Fruit fly (Drosophila melanogaster): ENCODE measurements around the gene Dbct.

The Dbct gene

DNA sequence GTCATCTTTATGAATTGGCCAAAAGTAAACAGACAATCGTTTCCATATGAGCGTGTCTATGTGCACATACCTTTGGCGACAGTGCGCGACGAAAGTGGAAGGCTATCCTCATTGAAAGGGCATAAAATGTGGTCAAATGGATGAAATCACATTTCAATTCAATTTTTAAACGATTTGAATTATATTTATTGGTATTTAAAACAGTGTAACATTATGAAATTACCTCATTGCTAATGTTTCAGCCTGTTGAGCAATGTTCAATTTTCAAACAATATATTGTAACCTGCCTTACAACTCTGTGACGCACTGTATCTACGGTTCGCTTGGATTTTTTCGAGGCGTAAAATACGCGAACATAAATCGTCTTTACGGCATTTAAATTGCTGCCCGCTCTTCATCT is 34.2 kb downstream of the Dbct start (continued):
- TF ChIP-seq nmo (GFP tag; optimal IDR thresholded peaks at IDR 0.05) (peak; percentile 33), CG7372 (GFP tag; IDR thresholded peaks at IDR 0.05) (peak; percentile 46; the same call in 1 of the 2 replicates), pan (optimal IDR thresholded peaks at IDR 0.05) (no peak), pan (GFP tag; optimal IDR thresholded peaks at IDR 0.05 in 1 of 2, IDR thresholded peaks at IDR 0.05 in 1 of 2) (no peak), trem (tag; optimal IDR thresholded peaks at IDR 0.05) (no peak), az2 (GFP tag; optimal IDR thresholded peaks at IDR 0.05) (no peak), HLHmδ (GFP tag; optimal IDR thresholded peaks at IDR 0.05) (no peak), rib (GFP tag; IDR thresholded peaks at IDR 0.05) (no peak), HLH4C (GFP tag; IDR thresholded peaks at IDR 0.05; ENCODE audit: partially characterized antibody) (no peak), sd (tag; optimal IDR thresholded peaks at IDR 0.05) (peak; percentile 39), bowl (GFP tag; IDR thresholded peaks at IDR 0.05) (no peak), crp (GFP tag; optimal IDR thresholded peaks at IDR 0.05) (no peak), h (optimal IDR thresholded peaks at IDR 0.05) (no peak), CG4707 (GFP tag; optimal IDR thresholded peaks at IDR 0.05) (no peak), pita (GFP tag; optimal IDR thresholded peaks at IDR 0.05) (no peak), CG11504 (tag; optimal IDR thresholded peaks at IDR 0.05) (peak; percentile 62), pros (GFP tag; optimal IDR thresholded peaks at IDR 0.05) (no peak), corto (GFP tag; optimal IDR thresholded peaks at IDR 0.05) (no peak), CG14710 (tag; optimal IDR thresholded peaks at IDR 0.05) (no peak), al (GFP tag; IDR thresholded peaks at IDR 0.05) (peak; percentile 70), pum (GFP tag; optimal IDR thresholded peaks at IDR 0.05) (no peak), CG16779 (GFP tag; IDR thresholded peaks at IDR 0.05) (no peak), CG3838 (GFP tag; optimal IDR thresholded peaks at IDR 0.05) (no peak), knrl (GFP tag; IDR thresholded peaks at IDR 0.05; ENCODE audit: partially characterized antibody) (no peak), trh (GFP tag; optimal IDR thresholded peaks at IDR 0.05) (no peak), E2f2 (GFP tag; IDR thresholded peaks at IDR 0.05) (peak; percentile 17; the same call in 1 of the 2 replicates), CG6765 (GFP tag; optimal IDR thresholded peaks at IDR 0.05) (no peak), Side (GFP tag; optimal IDR thresholded peaks at IDR 0.05) (no peak), cwo (GFP tag; optimal IDR thresholded peaks at IDR 0.05) (peak; percentile 25), dmrt11E (tag; optimal IDR thresholded peaks at IDR 0.05) (no peak), amos (GFP tag; IDR thresholded peaks at IDR 0.05; ENCODE audit: partially characterized antibody) (no peak), CG3847 (GFP tag; IDR thresholded peaks at IDR 0.05) (peak; percentile 62), Sox102F (GFP tag; optimal IDR thresholded peaks at IDR 0.05) (peak; percentile 8), gfzf (GFP tag; optimal IDR thresholded peaks at IDR 0.05) (no peak), Sry-δ (GFP tag; optimal IDR thresholded peaks at IDR 0.05) (no peak), Blimp-1 (GFP tag; optimal IDR thresholded peaks at IDR 0.05) (no peak), slou (GFP tag; optimal IDR thresholded peaks at IDR 0.05) (no peak), yki (optimal IDR thresholded peaks at IDR 0.05) (no peak), CG31365 (tag; optimal IDR thresholded peaks at IDR 0.05) (no peak), sisA (GFP tag; IDR thresholded peaks at IDR 0.05) (peak; percentile 40), mld (GFP tag; IDR thresholded peaks at IDR 0.05; ENCODE audit: partially characterized antibody) (no peak), CG17186 (GFP tag; optimal IDR thresholded peaks at IDR 0.05) (no peak), CG31224 (GFP tag; IDR thresholded peaks at IDR 0.05) (peak; percentile 54), CG10209 (GFP tag; optimal IDR thresholded peaks at IDR 0.05) (peak; percentile 21), CG7839 (tag; optimal IDR thresholded peaks at IDR 0.05) (peak; percentile 62), odd (GFP tag; optimal IDR thresholded peaks at IDR 0.05) (no peak), tna (GFP tag; IDR thresholded peaks at IDR 0.05; ENCODE audit: partially characterized antibody) (no peak), row (GFP tag; IDR thresholded peaks at IDR 0.05) (peak; percentile 59), tup (GFP tag; optimal IDR thresholded peaks at IDR 0.05) (no peak), D19A (tag; optimal IDR thresholded peaks at IDR 0.05) (no peak), CrebB (tag; optimal IDR thresholded peaks at IDR 0.05) (peak; percentile 6)

All from whole organism, embryonic.